Fruit fly (Drosophila melanogaster) whole organism, embryonic: ENCODE results near the gene MFS18.

Experiments used
- CG2129 ChIP-seq: fragments of 200-800 bp; sonication (Bioruptor generic); IDR thresholded peaks from 2 replicates; pipeline ENCODE4 v1.3.6; 2022; ENCODE audit warnings: missing biosample characterization, missing genetic modification characterization; ENCODE audit not compliant: partially characterized antibody
- CG4282 ChIP-seq: fragments of 200-800 bp; sonication (Bioruptor generic); optimal IDR thresholded peaks from 2 replicates; lab custom pipeline; 2016; ENCODE audit warnings: missing biosample characterization, missing genetic modification characterization
- Chrac-16 ChIP-seq: fragments of 200-800 bp; sonication (Bioruptor generic); optimal IDR thresholded peaks from 3 replicates; lab custom pipeline; 2016; ENCODE audit warnings: missing biosample characterization, missing genetic modification characterization
- Hand ChIP-seq: fragments of 200-800 bp; sonication (Bioruptor generic); optimal IDR thresholded peaks from 2 replicates; lab custom pipeline; 2017; ENCODE audit warnings: mild to moderate bottlenecking, missing biosample characterization, missing genetic modification reagents, missing genetic modification characterization
- ab ChIP-seq: fragments of 200-800 bp; sonication (Bioruptor generic); optimal IDR thresholded peaks from 2 replicates; lab custom pipeline; 2016; ENCODE audit warnings: missing biosample characterization, missing genetic modification characterization
- eve ChIP-seq, 2 experiments: fragments of >200 bp; optimal IDR thresholded peaks; 2 replicates each; lab custom pipeline; 2017; ENCODE audit warnings: missing biosample characterization in 2 of 2, missing genetic modification characterization in 2 of 2
- hb ChIP-seq: fragments of 200-800 bp; sonication (Bioruptor generic); IDR thresholded peaks from 3 replicates; pipeline ENCODE4 v1.3.6; 2022; ENCODE audit warnings: missing biosample characterization, missing genetic modification characterization; ENCODE audit not compliant: partially characterized antibody

dm6 chr2L:4442010-4442587, 6.3 kb downstream of the MFS18 start, which contains the start of the genes Sfp24F and CG15432:
- TF ChIP-seq Hand (GFP tag; lab: Kevin White, UChicago) (no peak), Chrac-16 (GFP tag; lab: Kevin White, UChicago) (no peak), CG2129 (GFP tag; lab: Robert Waterston, UW) (no peak), ab (GFP tag; lab: Kevin White, UChicago) (no peak), CG4282 (no peak), eve (GFP tag; optimal IDR thresholded peaks at IDR 0.05; lab: Kevin White, UChicago) (no peak), hb (GFP tag; lab: Robert Waterston, UW) (no peak)
